Fruit fly (Drosophila melanogaster) S2 (cell line): ENCODE measurements around the gene yin.

Experiments
- CG8478 ChIP-seq: fragments of >200 bp; optimal IDR thresholded peaks from 2 replicates; lab custom pipeline; 2018
- CTCF ChIP-seq, 2 experiments: fragments of >200 bp; optimal IDR thresholded peaks; 2 replicates each; lab custom pipeline; 2018

- no peak for TF ChIP-seq CG8478
- no peak for TF ChIP-seq CTCF (optimal IDR thresholded peaks at IDR 0.05; lab: Kevin White, UChicago)
These were observed 5.6 kb downstream of the yin start for dm6 chrX:3866104-3866503.
